Worm (Caenorhabditis elegans) whole organism, L1 larva: ENCODE measurements around the gene T14G10.8.

Source experiments
- ceh-63 ChIP-seq: fragments of 200-800 bp; sonication (Bioruptor generic); optimal IDR thresholded peaks from 2 replicates; lab custom pipeline; 2018; ENCODE audit warnings: mild to moderate bottlenecking, missing genetic modification characterization, missing compliant biosample characterization
- ces-1 ChIP-seq: fragments of 150-350 bp; optimal IDR thresholded peaks from 2 replicates; lab custom pipeline; 2014; ENCODE audit warnings: missing biosample characterization, missing genetic modification reagents, missing genetic modification characterization
- lin-13 ChIP-seq: fragments of 150-350 bp; optimal IDR thresholded peaks from 2 replicates; lab custom pipeline; 2014; ENCODE audit warnings: missing biosample characterization, missing genetic modification reagents, missing genetic modification characterization
- lir-3 ChIP-seq: sonication (generic microtip); optimal IDR thresholded peaks from 2 replicates; lab custom pipeline; 2016; ENCODE audit warnings: mild to moderate bottlenecking, missing genetic modification characterization, moderate library complexity, missing compliant biosample characterization; ENCODE audit not compliant: poor library complexity
- mdl-1 ChIP-seq, 2 experiments: fragments of 150-350 bp; optimal IDR thresholded peaks; 2 replicates each; lab custom pipeline; 2014 to 2017; ENCODE audit warnings: missing biosample characterization in 2 of 2, missing genetic modification characterization in 2 of 2, inconsistent platforms in 1 of 2
- mep-1 ChIP-seq: fragments of 150-350 bp; optimal IDR thresholded peaks from 2 replicates; lab custom pipeline; 2014; ENCODE audit warnings: missing biosample characterization, missing genetic modification characterization
- nhr-19 ChIP-seq: fragments of 200-800 bp; sonication (Bioruptor generic); conservative IDR thresholded peaks from 2 replicates; pipeline ENCODE4 v1.3.6; 2022; ENCODE audit warnings: missing genetic modification characterization, missing compliant biosample characterization
- nhr-76 ChIP-seq: sonication (generic microtip); optimal IDR thresholded peaks from 2 replicates; lab custom pipeline; 2017; ENCODE audit warnings: missing biosample characterization, missing genetic modification characterization
- snpc-4 ChIP-seq: fragments of 150-350 bp; optimal IDR thresholded peaks from 2 replicates; lab custom pipeline; 2014; ENCODE audit warnings: missing biosample characterization, missing genetic modification characterization
- sox-4 ChIP-seq: sonication (generic microtip); optimal IDR thresholded peaks from 2 replicates; lab custom pipeline; 2016; ENCODE audit warnings: missing genetic modification characterization, missing compliant biosample characterization
- sup-37 ChIP-seq: fragments of 200-800 bp; sonication (Bioruptor generic); optimal IDR thresholded peaks from 2 replicates; lab custom pipeline; 2018; ENCODE audit warnings: mild to moderate bottlenecking, missing genetic modification characterization, missing compliant biosample characterization
- ztf-11 ChIP-seq, 2 experiments: sonication (generic microtip); optimal IDR thresholded peaks; 2 replicates each; lab custom pipeline; 2016 to 2017; ENCODE audit warnings: missing genetic modification characterization in 2 of 2, missing biosample characterization in 1 of 2, missing compliant biosample characterization in 1 of 2

DNA sequence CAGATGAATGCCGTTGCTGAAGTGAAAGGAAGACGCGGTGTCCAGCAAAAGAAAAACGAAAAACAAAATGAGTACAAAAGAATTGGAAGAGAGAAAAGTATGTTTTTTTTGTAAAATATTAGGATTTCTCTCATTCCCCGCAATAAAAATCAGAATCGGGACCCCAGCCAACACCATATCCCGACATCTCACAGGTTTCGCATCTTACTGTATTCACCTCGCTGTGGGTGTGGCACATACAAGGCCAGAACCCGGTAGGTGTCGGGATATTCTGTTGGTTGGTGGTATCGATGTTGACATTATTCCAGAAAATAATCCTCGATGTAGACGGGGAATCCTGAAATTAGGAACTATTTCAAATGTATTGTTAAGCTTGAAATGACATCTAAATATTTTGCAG is 30.0 kb downstream of the T14G10.8 start:
- TF ChIP-seq snpc-4 (no peak), nhr-76 (no peak), mdl-1 (tag; optimal IDR thresholded peaks at IDR 0.05; lab: Kevin White, UChicago) (no peak), lin-13 (GFP tag; lab: Kevin White, UChicago) (no peak), ceh-63 (GFP tag; lab: Kevin White, UChicago) (no peak), ces-1 (GFP tag; lab: Kevin White, UChicago) (no peak), sup-37 (no peak), mep-1 (tag; lab: Kevin White, UChicago) (no peak), nhr-19 (no peak), sox-4 (tag; lab: Kevin White, UChicago) (no peak), lir-3 (tag; lab: Kevin White, UChicago) (no peak), ztf-11 (tag; optimal IDR thresholded peaks at IDR 0.05; lab: Kevin White, UChicago) (no peak)
